Fruit fly (Drosophila melanogaster): ENCODE measurements around the gene CG9109.

The CG9109 gene

DNA sequence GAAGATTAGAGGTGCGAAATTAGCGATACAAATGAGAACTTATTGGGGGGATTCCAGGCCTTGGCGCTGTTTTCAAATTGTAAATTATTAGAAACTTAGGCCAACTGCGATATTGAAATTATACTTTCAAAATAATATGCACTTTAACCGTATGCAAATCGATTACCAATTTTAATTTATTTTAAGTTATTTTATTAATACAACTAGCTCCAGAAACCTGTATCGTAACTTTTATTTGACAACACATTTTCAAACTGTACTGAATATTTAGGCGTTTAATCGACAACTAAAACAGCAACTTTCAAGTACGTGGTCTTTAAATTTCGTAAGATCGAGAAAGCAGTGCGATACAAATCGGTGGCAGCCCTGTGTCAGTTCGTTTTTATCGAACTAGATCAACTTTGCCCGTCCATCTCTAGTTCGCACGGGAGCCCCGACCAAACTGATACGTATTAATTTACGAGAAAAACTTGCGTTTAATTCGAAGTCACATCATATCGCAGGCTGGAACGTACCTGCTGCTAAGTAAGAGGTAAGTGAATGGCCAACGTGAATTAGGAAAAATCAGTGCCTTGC lies 36.5 kb upstream of the CG9109 start, which contains the start of the genes CG9154 and Kr-h2 (continued):
- TF ChIP-seq tup (GFP tag; optimal IDR thresholded peaks at IDR 0.05) (no peak), tx (GFP tag; optimal IDR thresholded peaks at IDR 0.05) (no peak), Optix (GFP tag; IDR thresholded peaks at IDR 0.05) (no peak), br (optimal IDR thresholded peaks at IDR 0.05) (no peak), CG15073 (GFP tag; optimal IDR thresholded peaks at IDR 0.05) (no peak), CG12769 (tag; optimal IDR thresholded peaks at IDR 0.05) (peak; percentile 5), luna (GFP tag; optimal IDR thresholded peaks at IDR 0.05) (no peak), PHDP (tag; optimal IDR thresholded peaks at IDR 0.05) (peak; percentile 29), CG30431 (GFP tag; optimal IDR thresholded peaks at IDR 0.05) (no peak), CG10543 (GFP tag; optimal IDR thresholded peaks at IDR 0.05) (peak; percentile 62), row (GFP tag; IDR thresholded peaks at IDR 0.05) (peak; percentile 71), fru (optimal IDR thresholded peaks at IDR 0.05) (no peak), CG15514 (GFP tag; optimal IDR thresholded peaks at IDR 0.05) (peak; percentile 100), HmgD (GFP tag; optimal IDR thresholded peaks at IDR 0.05) (no peak), gcm (GFP tag; optimal IDR thresholded peaks at IDR 0.05) (no peak), Elba2 (GFP tag; optimal IDR thresholded peaks at IDR 0.05) (no peak), CG8359 (GFP tag; optimal IDR thresholded peaks at IDR 0.05; ENCODE audit: borderline replicate concordance) (no peak), CG31388 (GFP tag; optimal IDR thresholded peaks at IDR 0.05) (no peak), Hr51 (GFP tag; optimal IDR thresholded peaks at IDR 0.05) (peak in 1 of 2 experiments; percentile 3), CG11696 (GFP tag; IDR thresholded peaks at IDR 0.05) (no peak), BEAF-32 (GFP tag; optimal IDR thresholded peaks at IDR 0.05) (peak; percentile 73), Ets65A (GFP tag) (peak; percentile 94), B-H2 (GFP tag; optimal IDR thresholded peaks at IDR 0.05) (peak; percentile 48), CG4617 (GFP tag; optimal IDR thresholded peaks at IDR 0.05; ENCODE audit: borderline replicate concordance) (peak; percentile 79), CG4282 (GFP tag; optimal IDR thresholded peaks at IDR 0.05) (no peak), Mrtf (GFP tag; IDR thresholded peaks at IDR 0.05) (no peak), E2f2 (GFP tag; IDR thresholded peaks at IDR 0.05) (peak; percentile 87), exex (tag; optimal IDR thresholded peaks at IDR 0.05) (peak; percentile 28), Doc2 (GFP tag; IDR thresholded peaks at IDR 0.05) (no peak), kah (GFP tag; optimal IDR thresholded peaks at IDR 0.05) (no peak), CG9797 (GFP tag; optimal IDR thresholded peaks at IDR 0.05) (peak; percentile 15), CG18599 (GFP tag; optimal IDR thresholded peaks at IDR 0.05) (peak; percentile 58), NFAT (GFP tag; IDR thresholded peaks at IDR 0.05) (no peak), Sox102F (GFP tag; optimal IDR thresholded peaks at IDR 0.05) (no peak), sc (optimal IDR thresholded peaks at IDR 0.05) (no peak), sc (GFP tag; optimal IDR thresholded peaks at IDR 0.05) (no peak), YL-1 (GFP tag; optimal IDR thresholded peaks at IDR 0.05) (peak; percentile 8), ci (GFP tag; IDR thresholded peaks at IDR 0.05) (no peak), CG11093 (GFP tag; IDR thresholded peaks at IDR 0.05) (no peak), danr (GFP tag; IDR thresholded peaks at IDR 0.05) (no peak), ab (GFP tag; optimal IDR thresholded peaks at IDR 0.05) (no peak), cad (GFP tag; optimal IDR thresholded peaks at IDR 0.05) (no peak), wek (GFP tag; optimal IDR thresholded peaks at IDR 0.05) (peak; percentile 95), Awh (GFP tag; IDR thresholded peaks at IDR 0.05) (no peak), Nf-YA (GFP tag; IDR thresholded peaks at IDR 0.05) (no peak), dan (GFP tag; IDR thresholded peaks at IDR 0.05) (no peak), bigmax (GFP tag; optimal IDR thresholded peaks at IDR 0.05) (no peak), CG14050 (GFP tag; IDR thresholded peaks at IDR 0.05) (no peak; the same call in 2 of the 3 replicates), CG13424 (tag; optimal IDR thresholded peaks at IDR 0.05) (peak; percentile 35), Scr (GFP tag; IDR thresholded peaks at IDR 0.05; ENCODE audit: partially characterized antibody) (peak; percentile 61), cg (GFP tag; optimal IDR thresholded peaks at IDR 0.05) (no peak)
